Fruit fly (Drosophila melanogaster) whole organism, embryonic: ENCODE data around the gene tral.

Experiments
- ATbp ChIP-seq: fragments of 200-800 bp; sonication (Bioruptor generic); optimal IDR thresholded peaks from 2 replicates; lab custom pipeline; 2017; ENCODE audit warnings: missing biosample characterization, mild to moderate bottlenecking, missing genetic modification characterization, missing genetic modification reagents
- BtbVII ChIP-seq: fragments of 200-800 bp; sonication (Bioruptor generic); optimal IDR thresholded peaks from 3 replicates; lab custom pipeline; 2017; ENCODE audit warnings: missing biosample characterization, mild to moderate bottlenecking, missing genetic modification characterization
- CG10147 ChIP-seq: fragments of 200-800 bp; sonication (Bioruptor generic); optimal IDR thresholded peaks from 2 replicates; lab custom pipeline; 2019; ENCODE audit warnings: missing biosample characterization, mild to moderate bottlenecking, missing genetic modification characterization, moderate library complexity
- CG10366 ChIP-seq: fragments of 200-800 bp; sonication (Bioruptor generic); IDR thresholded peaks from 2 replicates; pipeline ENCODE4 v1.3.6; 2022; ENCODE audit warnings: missing biosample characterization, missing genetic modification characterization
- CG10431 ChIP-seq: fragments of 200-800 bp; sonication (Bioruptor generic); optimal IDR thresholded peaks from 3 replicates; lab custom pipeline; 2018; ENCODE audit warnings: missing biosample characterization, mild to moderate bottlenecking, missing genetic modification characterization
- CG11560 ChIP-seq: fragments of 200-800 bp; sonication (Bioruptor generic); IDR thresholded peaks from 3 replicates; pipeline ENCODE4 v1.3.6; 2022; ENCODE audit warnings: missing biosample characterization, missing genetic modification characterization
- CG13123 ChIP-seq: fragments of 200-800 bp; sonication (Bioruptor generic); optimal IDR thresholded peaks from 2 replicates; lab custom pipeline; 2016; ENCODE audit warnings: missing biosample characterization, missing genetic modification characterization
- CG13424 ChIP-seq: fragments of 200-800 bp; sonication (Bioruptor generic); optimal IDR thresholded peaks from 2 replicates; lab custom pipeline; 2019; ENCODE audit warnings: missing biosample characterization, mild to moderate bottlenecking, missing genetic modification characterization, moderate library complexity
- CG14965 ChIP-seq: fragments of 200-800 bp; sonication (Bioruptor generic); optimal IDR thresholded peaks from 2 replicates; lab custom pipeline; 2016; ENCODE audit warnings: missing biosample characterization, missing genetic modification characterization, borderline replicate concordance
- CG15011 ChIP-seq: fragments of 200-800 bp; sonication (Bioruptor generic); optimal IDR thresholded peaks from 3 replicates; lab custom pipeline; 2018; ENCODE audit warnings: missing biosample characterization, mild to moderate bottlenecking, missing genetic modification characterization
- CG1529 ChIP-seq: fragments of 200-800 bp; sonication (Bioruptor generic); optimal IDR thresholded peaks from 3 replicates; lab custom pipeline; 2018; ENCODE audit warnings: missing biosample characterization, missing genetic modification characterization
- CG1602 ChIP-seq: fragments of 200-800 bp; sonication (Bioruptor generic); optimal IDR thresholded peaks from 3 replicates; lab custom pipeline; 2016; ENCODE audit warnings: missing biosample characterization, missing genetic modification characterization
- CG16813 ChIP-seq: fragments of 200-800 bp; sonication (Bioruptor generic); IDR thresholded peaks from 3 replicates; pipeline ENCODE4 v1.3.6; 2022; ENCODE audit warnings: missing biosample characterization, missing genetic modification characterization; ENCODE audit not compliant: partially characterized antibody
- CG17186 ChIP-seq: fragments of 200-800 bp; sonication (Bioruptor generic); optimal IDR thresholded peaks from 3 replicates; lab custom pipeline; 2017; ENCODE audit warnings: missing biosample characterization, missing genetic modification reagents, missing genetic modification characterization
- CG17328 ChIP-seq: fragments of 200-800 bp; sonication (Bioruptor generic); IDR thresholded peaks from 2 replicates; pipeline ENCODE4 v1.3.6; 2022; ENCODE audit warnings: missing biosample characterization, missing genetic modification characterization
- CG17612 ChIP-seq: fragments of 200-800 bp; sonication (Bioruptor generic); IDR thresholded peaks from 2 replicates; pipeline ENCODE4 v1.3.6; 2022; ENCODE audit warnings: missing biosample characterization, missing genetic modification characterization
- CG18619 ChIP-seq: fragments of 200-800 bp; sonication (Bioruptor generic); optimal IDR thresholded peaks from 3 replicates; lab custom pipeline; 2017; ENCODE audit warnings: missing biosample characterization, mild to moderate bottlenecking, missing genetic modification characterization
- CG18764 ChIP-seq: fragments of 200-800 bp; sonication (Bioruptor generic); optimal IDR thresholded peaks from 3 replicates; lab custom pipeline; 2016; ENCODE audit warnings: missing biosample characterization, missing genetic modification characterization
- CG30020 ChIP-seq: fragments of 200-800 bp; optimal IDR thresholded peaks from 2 replicates; lab custom pipeline; 2019; ENCODE audit warnings: missing biosample characterization, mild to moderate bottlenecking, missing genetic modification characterization, moderate library complexity
- CG31224 ChIP-seq: fragments of 200-800 bp; sonication (Bioruptor generic); IDR thresholded peaks from 2 replicates; pipeline ENCODE4 v1.3.6; 2022; ENCODE audit warnings: missing biosample characterization, missing genetic modification characterization
- CG3163 ChIP-seq: fragments of 200-800 bp; sonication (Bioruptor generic); optimal IDR thresholded peaks from 3 replicates; lab custom pipeline; 2016; ENCODE audit warnings: missing biosample characterization, missing genetic modification characterization
- CG34224 ChIP-seq: fragments of 200-800 bp; sonication (Bioruptor generic); IDR thresholded peaks from 3 replicates; pipeline ENCODE4 v1.3.6; 2022; ENCODE audit warnings: missing biosample characterization, missing genetic modification characterization; ENCODE audit not compliant: partially characterized antibody
- CG3838 ChIP-seq: fragments of 200-800 bp; sonication (Bioruptor generic); optimal IDR thresholded peaks from 3 replicates; lab custom pipeline; 2016; ENCODE audit warnings: missing biosample characterization, missing genetic modification characterization
- CG43689 ChIP-seq: fragments of 200-800 bp; sonication (Bioruptor generic); IDR thresholded peaks from 2 replicates; pipeline ENCODE4 v1.3.6; 2022; ENCODE audit warnings: missing biosample characterization, missing genetic modification characterization
- CG4730 ChIP-seq: fragments of 200-800 bp; sonication (Bioruptor generic); IDR thresholded peaks from 2 replicates; pipeline ENCODE4 v1.3.6; 2022; ENCODE audit warnings: missing biosample characterization, missing genetic modification characterization
- CG5180 ChIP-seq: fragments of 200-800 bp; sonication (Bioruptor generic); optimal IDR thresholded peaks from 3 replicates; lab custom pipeline; 2017; ENCODE audit warnings: missing biosample characterization, missing genetic modification characterization, mild to moderate bottlenecking, moderate library complexity, missing genetic modification reagents
- CG8765 ChIP-seq: fragments of 200-800 bp; sonication (Bioruptor generic); IDR thresholded peaks from 2 replicates; pipeline ENCODE4 v1.3.6; 2022; ENCODE audit warnings: missing biosample characterization, missing genetic modification characterization
- CG8944 ChIP-seq: fragments of 200-800 bp; sonication (Bioruptor generic); optimal IDR thresholded peaks from 3 replicates; lab custom pipeline; 2016; ENCODE audit warnings: missing biosample characterization, missing genetic modification characterization
- Camta ChIP-seq: fragments of 200-800 bp; sonication (Bioruptor generic); optimal IDR thresholded peaks from 2 replicates; lab custom pipeline; 2016; ENCODE audit warnings: missing biosample characterization, missing genetic modification characterization
- Drgx ChIP-seq: fragments of 200-800 bp; sonication (Bioruptor generic); IDR thresholded peaks from 2 replicates; pipeline ENCODE4 v1.3.6; 2022; ENCODE audit warnings: missing biosample characterization, missing genetic modification characterization
- Gug ChIP-seq: fragments of 200-800 bp; sonication (Bioruptor generic); IDR thresholded peaks from 4 replicates; pipeline ENCODE4 v1.3.6; 2022; ENCODE audit warnings: missing biosample characterization, missing genetic modification characterization
- HHEX ChIP-seq: fragments of 200-800 bp; sonication (Bioruptor generic); optimal IDR thresholded peaks from 3 replicates; lab custom pipeline; 2017; ENCODE audit warnings: missing biosample characterization, mild to moderate bottlenecking, missing genetic modification characterization, missing genetic modification reagents
- Hey ChIP-seq: fragments of 200-800 bp; sonication (Bioruptor generic); optimal IDR thresholded peaks from 3 replicates; lab custom pipeline; 2018; ENCODE audit warnings: missing biosample characterization, mild to moderate bottlenecking, missing genetic modification characterization
- HmgZ ChIP-seq: fragments of 200-800 bp; sonication (Bioruptor generic); optimal IDR thresholded peaks from 2 replicates; lab custom pipeline; 2018; ENCODE audit warnings: missing biosample characterization, mild to moderate bottlenecking, missing genetic modification characterization
- Hr3 ChIP-seq: fragments of 200-800 bp; sonication (Bioruptor generic); optimal IDR thresholded peaks from 3 replicates; lab custom pipeline; 2016; ENCODE audit warnings: missing biosample characterization, missing genetic modification characterization
- Mad ChIP-seq: fragments of 200-800 bp; sonication (Bioruptor generic); optimal IDR thresholded peaks from 2 replicates; lab custom pipeline; 2016; ENCODE audit warnings: missing biosample characterization, missing genetic modification characterization
- Optix ChIP-seq: fragments of 200-800 bp; sonication (Bioruptor generic); IDR thresholded peaks from 3 replicates; pipeline ENCODE4 v1.3.6; 2022; ENCODE audit warnings: missing biosample characterization, missing genetic modification characterization
- Six4 ChIP-seq: fragments of 200-800 bp; sonication (Bioruptor generic); optimal IDR thresholded peaks from 2 replicates; lab custom pipeline; 2016; ENCODE audit warnings: missing biosample characterization, missing genetic modification characterization
- Xrp1 ChIP-seq: fragments of 200-800 bp; sonication (Bioruptor generic); IDR thresholded peaks from 2 replicates; pipeline ENCODE4 v1.3.6; 2022; ENCODE audit warnings: missing biosample characterization, missing genetic modification characterization
- bbx ChIP-seq: fragments of 200-800 bp; sonication (Bioruptor generic); IDR thresholded peaks from 2 replicates; pipeline ENCODE4 v1.3.6; 2022; ENCODE audit warnings: missing biosample characterization, missing genetic modification characterization; ENCODE audit not compliant: partially characterized antibody
- btn ChIP-seq: fragments of 200-800 bp; sonication (Bioruptor generic); optimal IDR thresholded peaks from 2 replicates; lab custom pipeline; 2016; ENCODE audit warnings: missing biosample characterization, missing genetic modification characterization
- cg ChIP-seq: fragments of 200-800 bp; sonication (Bioruptor generic); optimal IDR thresholded peaks from 3 replicates; lab custom pipeline; 2019; ENCODE audit warnings: missing biosample characterization, mild to moderate bottlenecking, missing genetic modification characterization, moderate library complexity
- chm ChIP-seq: fragments of 200-800 bp; sonication (Bioruptor generic); IDR thresholded peaks from 2 replicates; pipeline ENCODE4 v1.3.6; 2022; ENCODE audit warnings: missing biosample characterization, missing genetic modification characterization
- cwo ChIP-seq: fragments of 200-800 bp; sonication (Bioruptor generic); optimal IDR thresholded peaks from 3 replicates; lab custom pipeline; 2017; ENCODE audit warnings: missing biosample characterization, missing genetic modification characterization, mild to moderate bottlenecking, moderate library complexity, missing genetic modification reagents
- dmrt99B ChIP-seq: fragments of 200-800 bp; sonication (Bioruptor generic); optimal IDR thresholded peaks from 2 replicates; lab custom pipeline; 2018; ENCODE audit warnings: missing biosample characterization, mild to moderate bottlenecking, missing genetic modification characterization, moderate library complexity
- dysf ChIP-seq: fragments of 200-800 bp; sonication (Bioruptor generic); IDR thresholded peaks from 3 replicates; pipeline ENCODE4 v1.3.6; 2022; ENCODE audit warnings: missing biosample characterization, missing genetic modification characterization
- fd64A ChIP-seq: fragments of 200-800 bp; sonication (Bioruptor generic); optimal IDR thresholded peaks from 3 replicates; lab custom pipeline; 2018; ENCODE audit warnings: missing biosample characterization, mild to moderate bottlenecking, missing genetic modification characterization
- gem ChIP-seq: fragments of 200-800 bp; sonication (Bioruptor generic); optimal IDR thresholded peaks from 2 replicates; lab custom pipeline; 2019; ENCODE audit warnings: missing biosample characterization, mild to moderate bottlenecking, missing genetic modification characterization, moderate library complexity
- phol ChIP-seq: fragments of 200-800 bp; sonication (Bioruptor generic); optimal IDR thresholded peaks from 3 replicates; lab custom pipeline; 2018; ENCODE audit warnings: missing biosample characterization, mild to moderate bottlenecking, missing genetic modification characterization, moderate library complexity
- ranshi ChIP-seq: fragments of 200-800 bp; sonication (Bioruptor generic); IDR thresholded peaks from 2 replicates; pipeline ENCODE4 v1.3.6; 2022; ENCODE audit warnings: missing biosample characterization, missing genetic modification characterization

Gene tral

DNA sequence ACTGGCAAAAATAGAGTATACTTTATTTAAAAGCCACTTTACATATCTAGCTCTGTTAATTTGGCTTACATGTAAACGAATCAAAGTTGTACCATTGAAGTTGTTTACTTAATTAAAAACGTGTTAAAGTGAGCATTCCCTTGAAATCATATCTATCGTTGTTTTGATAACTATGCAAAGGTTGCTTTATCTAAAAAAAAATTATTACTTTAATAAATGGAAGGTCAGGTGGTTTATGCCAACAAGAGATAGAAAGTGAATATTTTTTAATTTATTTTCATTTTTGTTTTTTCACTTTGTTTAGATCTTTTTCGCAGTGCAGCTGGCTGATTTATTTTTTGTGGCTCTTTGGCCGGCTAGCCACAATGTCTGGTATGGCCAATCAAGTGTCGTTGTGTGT, 31.9 kb upstream of the tral start (continued):
- TF ChIP-seq Camta (GFP tag; lab: Kevin White, UChicago) (peak; percentile 68), CG3163 (GFP tag; lab: Kevin White, UChicago) (no peak), CG14965 (GFP tag; lab: Kevin White, UChicago) (no peak), CG13424 (tag; lab: Kevin White, UChicago) (peak; percentile 82), CG34224 (GFP tag; lab: Robert Waterston, UW) (no peak), HmgZ (tag; lab: Kevin White, UChicago) (peak; percentile 24), CG11560 (tag; lab: Robert Waterston, UW) (no peak; the same call in 2 of the 3 replicates), CG10366 (GFP tag; lab: Robert Waterston, UW) (peak; percentile 57), Six4 (peak; percentile 60), CG16813 (GFP tag; lab: Robert Waterston, UW) (no peak), CG17612 (GFP tag; lab: Robert Waterston, UW) (no peak; the same call in 1 of the 2 replicates), cg (GFP tag; lab: Kevin White, UChicago) (no peak), dmrt99B (tag; lab: Kevin White, UChicago) (peak; percentile 92), Drgx (GFP tag; lab: Robert Waterston, UW) (peak; percentile 89), bbx (GFP tag; lab: Robert Waterston, UW) (no peak), Hr3 (peak; percentile 76), fd64A (GFP tag; lab: Kevin White, UChicago) (no peak), CG10431 (GFP tag; lab: Kevin White, UChicago) (no peak), ATbp (GFP tag; lab: Kevin White, UChicago) (peak; percentile 67), Optix (GFP tag; lab: Robert Waterston, UW) (0 out of 3 replicates have a peak, but pooled peaks have one; percentile 35), BtbVII (GFP tag; lab: Kevin White, UChicago) (peak; percentile 71), CG17328 (GFP tag; lab: Robert Waterston, UW) (0 out of 2 replicates have a peak, but pooled peaks have one; percentile 46), CG18764 (peak; percentile 20), phol (tag; lab: Kevin White, UChicago) (peak; percentile 86), CG5180 (GFP tag; lab: Kevin White, UChicago) (peak; percentile 71), CG4730 (GFP tag; lab: Robert Waterston, UW) (peak; percentile 34; the same call in 1 of the 2 replicates), chm (GFP tag; lab: Robert Waterston, UW) (no peak), Xrp1 (peak; percentile 80), CG10147 (GFP tag; lab: Kevin White, UChicago) (peak; percentile 72), Hey (tag; lab: Kevin White, UChicago) (no peak), dysf (GFP tag; lab: Robert Waterston, UW) (peak; percentile 78), CG17186 (GFP tag; lab: Kevin White, UChicago) (no peak), CG8944 (no peak), CG30020 (no peak), btn (GFP tag; lab: Kevin White, UChicago) (peak; percentile 4), gem (peak; percentile 86), CG1602 (peak; percentile 56), Mad (peak; percentile 64), Gug (GFP tag; lab: Robert Waterston, UW) (no peak; the same call in 2 of the 4 replicates), CG3838 (GFP tag; lab: Kevin White, UChicago) (peak; percentile 27), cwo (GFP tag; lab: Kevin White, UChicago) (peak; percentile 56), CG8765 (GFP tag; lab: Robert Waterston, UW) (0 out of 2 replicates have a peak, but pooled peaks have one; percentile 27), ranshi (peak; percentile 58), CG31224 (no peak; the same call in 1 of the 2 replicates), CG13123 (GFP tag; lab: Kevin White, UChicago) (peak; percentile 30), CG1529 (peak; percentile 71), HHEX (GFP tag; lab: Kevin White, UChicago) (peak; percentile 72), CG43689 (GFP tag; lab: Robert Waterston, UW) (0 out of 2 replicates have a peak, but pooled peaks have one; percentile 38), CG15011 (GFP tag; lab: Kevin White, UChicago) (peak; percentile 51), CG18619 (peak; percentile 69)
